Worm (Caenorhabditis elegans) whole organism, late embryonic: ENCODE results near the gene npr-40.

ENCODE experiments used
- C08G9.2 ChIP-seq: sonication (generic microtip); optimal IDR thresholded peaks from 2 replicates; lab custom pipeline; 2016; ENCODE audit warnings: mild to moderate bottlenecking, missing genetic modification characterization, moderate library complexity, missing compliant biosample characterization
- C38D4.7 ChIP-seq: fragments of 200-800 bp; sonication (Bioruptor generic); optimal IDR thresholded peaks from 2 replicates; lab custom pipeline; 2018; ENCODE audit warnings: mild to moderate bottlenecking, missing genetic modification characterization, moderate library complexity, missing compliant biosample characterization
- F13H6.1 ChIP-seq: sonication (generic microtip); optimal IDR thresholded peaks from 2 replicates; lab custom pipeline; 2016; ENCODE audit warnings: missing genetic modification characterization, missing compliant biosample characterization
- K09A11.1 ChIP-seq: sonication (generic microtip); optimal IDR thresholded peaks from 2 replicates; lab custom pipeline; 2017; ENCODE audit warnings: antibody characterized with exemption, mild to moderate bottlenecking, missing genetic modification characterization, missing compliant biosample characterization; ENCODE audit not compliant: insufficient read depth
- T23F11.4 ChIP-seq: fragments of 200-800 bp; sonication (Bioruptor generic); optimal IDR thresholded peaks from 2 replicates; lab custom pipeline; 2018; ENCODE audit warnings: mild to moderate bottlenecking, missing genetic modification characterization, missing compliant biosample characterization
- ahr-1 ChIP-seq: sonication (generic microtip); optimal IDR thresholded peaks from 2 replicates; lab custom pipeline; 2016; ENCODE audit warnings: missing genetic modification characterization, missing compliant biosample characterization
- ceh-22 ChIP-seq: sonication (generic microtip); optimal IDR thresholded peaks from 2 replicates; lab custom pipeline; 2017; ENCODE audit warnings: missing biosample characterization, missing genetic modification characterization
- ceh-24 ChIP-seq: sonication (generic microtip); optimal IDR thresholded peaks from 2 replicates; lab custom pipeline; 2016; ENCODE audit warnings: mild to moderate bottlenecking, missing genetic modification characterization, missing compliant biosample characterization
- ceh-30 ChIP-seq: fragments of 150-350 bp; optimal IDR thresholded peaks from 2 replicates; lab custom pipeline; 2014; ENCODE audit warnings: missing biosample characterization, missing genetic modification characterization
- ceh-31 ChIP-seq: sonication (generic microtip); optimal IDR thresholded peaks from 2 replicates; lab custom pipeline; 2016; ENCODE audit warnings: missing genetic modification characterization, missing compliant biosample characterization
- ceh-34 ChIP-seq: sonication (generic microtip); optimal IDR thresholded peaks from 2 replicates; lab custom pipeline; 2016; ENCODE audit warnings: mild to moderate bottlenecking, missing genetic modification characterization, missing compliant biosample characterization
- ceh-45 ChIP-seq: fragments of 200-800 bp; sonication (Bioruptor generic); IDR thresholded peaks from 2 replicates; pipeline ENCODE4 v1.3.6; 2022; ENCODE audit warnings: missing genetic modification reagents, missing genetic modification characterization, missing compliant biosample characterization
- ceh-6 ChIP-seq: fragments of 200-800 bp; sonication (Bioruptor generic); optimal IDR thresholded peaks from 2 replicates; lab custom pipeline; 2018; ENCODE audit warnings: mild to moderate bottlenecking, missing genetic modification characterization, missing compliant biosample characterization
- che-1 ChIP-seq: sonication (generic microtip); optimal IDR thresholded peaks from 2 replicates; lab custom pipeline; 2016; ENCODE audit warnings: mild to moderate bottlenecking, missing genetic modification characterization, missing compliant biosample characterization
- dve-1 ChIP-seq: sonication (generic microtip); optimal IDR thresholded peaks from 2 replicates; lab custom pipeline; 2017; ENCODE audit warnings: antibody characterized with exemption, mild to moderate bottlenecking, missing genetic modification characterization, missing compliant biosample characterization
- elt-2 ChIP-seq: sonication (generic microtip); optimal IDR thresholded peaks from 2 replicates; lab custom pipeline; 2016; ENCODE audit warnings: missing genetic modification reagents, missing genetic modification characterization, missing compliant biosample characterization
- ets-4 ChIP-seq: sonication (generic microtip); optimal IDR thresholded peaks from 2 replicates; lab custom pipeline; 2016; ENCODE audit warnings: missing genetic modification characterization, missing compliant biosample characterization
- gmeb-2 ChIP-seq: sonication (generic microtip); optimal IDR thresholded peaks from 2 replicates; lab custom pipeline; 2016; ENCODE audit warnings: missing genetic modification characterization, inconsistent platforms, missing compliant biosample characterization
- hlh-6 ChIP-seq: sonication (generic microtip); optimal IDR thresholded peaks from 2 replicates; lab custom pipeline; 2016; ENCODE audit warnings: missing genotype, missing genetic modification characterization, missing compliant biosample characterization
- hlh-8 ChIP-seq: sonication (generic microtip); optimal IDR thresholded peaks from 2 replicates; lab custom pipeline; 2016; ENCODE audit warnings: missing genotype, missing genetic modification characterization, missing compliant biosample characterization
- lim-6 ChIP-seq: sonication (generic microtip); optimal IDR thresholded peaks from 2 replicates; lab custom pipeline; 2016; ENCODE audit warnings: missing genetic modification characterization, missing compliant biosample characterization
- lin-11 ChIP-seq: fragments of 200-800 bp; sonication (Bioruptor generic); optimal IDR thresholded peaks from 2 replicates; lab custom pipeline; 2018; ENCODE audit warnings: mild to moderate bottlenecking, missing genetic modification characterization, missing compliant biosample characterization
- nhr-11 ChIP-seq: fragments of 150-350 bp; optimal IDR thresholded peaks from 2 replicates; lab custom pipeline; 2014; ENCODE audit warnings: missing biosample characterization, missing genetic modification characterization
- npax-4 ChIP-seq: sonication (generic microtip); optimal IDR thresholded peaks from 2 replicates; lab custom pipeline; 2016; ENCODE audit warnings: missing genetic modification characterization, missing compliant biosample characterization
- pat-9 ChIP-seq: fragments of 200-800 bp; sonication (Bioruptor generic); optimal IDR thresholded peaks from 2 replicates; lab custom pipeline; 2018; ENCODE audit warnings: mild to moderate bottlenecking, missing genetic modification characterization, moderate library complexity, missing compliant biosample characterization
- pha-2 ChIP-seq: sonication (generic microtip); optimal IDR thresholded peaks from 2 replicates; lab custom pipeline; 2017; ENCODE audit warnings: mild to moderate bottlenecking, missing genetic modification characterization, missing compliant biosample characterization
- pha-4 ChIP-seq: fragments of 150-350 bp; optimal IDR thresholded peaks from 2 replicates; lab custom pipeline; 2018; ENCODE audit warnings: missing biosample characterization, missing genetic modification reagents, missing genetic modification characterization
- rnt-1 ChIP-seq: sonication (generic microtip); optimal IDR thresholded peaks from 2 replicates; lab custom pipeline; 2016; ENCODE audit warnings: missing genetic modification characterization, missing compliant biosample characterization
- sox-2 ChIP-seq: fragments of 200-800 bp; sonication (Bioruptor generic); IDR thresholded peaks from 2 replicates; pipeline ENCODE4 v1.3.6; 2022; ENCODE audit warnings: missing genetic modification reagents, missing genetic modification characterization, missing compliant biosample characterization
- sox-4 ChIP-seq: sonication (generic microtip); optimal IDR thresholded peaks from 2 replicates; lab custom pipeline; 2017; ENCODE audit warnings: mild to moderate bottlenecking, missing genetic modification characterization, inconsistent platforms, missing compliant biosample characterization
- syd-9 ChIP-seq: sonication (generic microtip); optimal IDR thresholded peaks from 2 replicates; lab custom pipeline; 2016; ENCODE audit warnings: mild to moderate bottlenecking, missing genetic modification characterization, moderate library complexity, missing compliant biosample characterization
- tbx-7 ChIP-seq: sonication (generic microtip); optimal IDR thresholded peaks from 2 replicates; lab custom pipeline; 2016; ENCODE audit warnings: missing genotype, missing genetic modification characterization, missing compliant biosample characterization
- unc-42 ChIP-seq: sonication (generic microtip); optimal IDR thresholded peaks from 2 replicates; lab custom pipeline; 2016; ENCODE audit warnings: missing genotype, missing genetic modification characterization, missing compliant biosample characterization
- ztf-16 ChIP-seq: sonication (generic microtip); optimal IDR thresholded peaks from 2 replicates; lab custom pipeline; 2017; ENCODE audit warnings: missing genetic modification characterization, missing compliant biosample characterization

npr-40 gene

DNA sequence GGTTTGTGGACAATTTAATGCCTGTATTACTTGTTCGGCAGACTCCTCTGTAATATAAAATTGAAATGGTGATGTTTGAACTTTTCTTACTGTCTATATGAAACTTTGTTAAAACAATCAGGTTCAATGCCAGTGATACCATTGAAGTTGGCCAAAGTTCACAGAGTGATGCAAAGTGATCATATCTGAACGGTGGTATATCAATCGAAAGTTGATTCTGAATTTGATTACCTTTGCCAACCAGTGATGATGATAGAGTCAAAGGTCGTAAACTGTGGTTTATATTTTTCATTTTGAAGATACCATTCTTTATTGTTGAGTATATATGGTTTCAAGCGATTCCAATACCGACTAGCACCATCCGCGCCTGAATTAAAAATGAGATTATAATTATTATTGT, 15.2 kb upstream of the npr-40 start:
- no peak for TF ChIP-seq gmeb-2 (tag; lab: Kevin White, UChicago)
- no peak for TF ChIP-seq F13H6.1 (tag; lab: Kevin White, UChicago)
- TF ChIP-seq C38D4.7 (GFP tag; lab: Kevin White, UChicago): no peak
- TF ChIP-seq ceh-45 (GFP tag; lab: Robert Waterston, UW): no peak
- no peak for TF ChIP-seq K09A11.1 (tag; lab: Kevin White, UChicago)
- TF ChIP-seq pha-4: no peak
- TF ChIP-seq ceh-24 (tag; lab: Kevin White, UChicago): no peak

DNA sequence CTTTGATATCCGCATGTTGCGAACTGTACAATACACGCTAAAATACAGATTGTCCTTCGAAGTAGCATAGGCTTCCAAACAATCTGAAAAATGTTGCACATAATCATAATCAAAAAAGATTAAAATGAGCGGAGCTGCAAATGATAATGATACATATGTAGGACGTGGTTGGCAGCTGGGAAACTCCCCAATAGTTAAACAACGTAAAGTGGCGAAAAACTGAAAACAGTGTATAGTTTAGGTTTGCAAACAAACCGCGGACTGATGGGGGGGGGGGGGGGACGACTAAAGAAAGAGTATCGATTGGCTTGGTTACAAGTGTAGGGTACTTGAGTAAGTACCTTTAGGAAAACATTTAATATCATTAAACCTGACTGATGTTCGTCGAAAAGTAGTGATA, 13.5 kb upstream of the npr-40 start, which contains the start of gene hex-5:
Gene hex-5 (minus strand): TSS at position 101 of the 400 bp plus-strand sequence.
- TF ChIP-seq nhr-11 (tag; lab: Kevin White, UChicago) (no peak), ceh-6 (GFP tag; lab: Kevin White, UChicago) (no peak), ceh-22 (no peak), lim-6 (no peak), ceh-34 (no peak), ztf-16 (tag; lab: Kevin White, UChicago) (no peak), tbx-7 (tag; lab: Kevin White, UChicago) (no peak), ceh-30 (tag; lab: Kevin White, UChicago) (no peak), ceh-45 (GFP tag; lab: Robert Waterston, UW) (no peak), sox-2 (GFP tag; lab: Robert Waterston, UW) (no peak), pat-9 (no peak), T23F11.4 (no peak), ahr-1 (tag; lab: Kevin White, UChicago) (no peak), hlh-6 (tag; lab: Kevin White, UChicago) (no peak), C08G9.2 (tag; lab: Kevin White, UChicago) (no peak), rnt-1 (tag; lab: Kevin White, UChicago) (no peak), ets-4 (tag; lab: Kevin White, UChicago) (no peak), ceh-24 (tag; lab: Kevin White, UChicago) (no peak), pha-2 (tag; lab: Kevin White, UChicago) (no peak), sox-4 (tag; lab: Kevin White, UChicago) (no peak)

ce11 chrX:14907257-14907801, 11.3 kb upstream of the npr-40 start:
- TF ChIP-seq dve-1 (tag; lab: Kevin White, UChicago) (no peak), elt-2 (tag; lab: Kevin White, UChicago) (peak; percentile 68)

DNA sequence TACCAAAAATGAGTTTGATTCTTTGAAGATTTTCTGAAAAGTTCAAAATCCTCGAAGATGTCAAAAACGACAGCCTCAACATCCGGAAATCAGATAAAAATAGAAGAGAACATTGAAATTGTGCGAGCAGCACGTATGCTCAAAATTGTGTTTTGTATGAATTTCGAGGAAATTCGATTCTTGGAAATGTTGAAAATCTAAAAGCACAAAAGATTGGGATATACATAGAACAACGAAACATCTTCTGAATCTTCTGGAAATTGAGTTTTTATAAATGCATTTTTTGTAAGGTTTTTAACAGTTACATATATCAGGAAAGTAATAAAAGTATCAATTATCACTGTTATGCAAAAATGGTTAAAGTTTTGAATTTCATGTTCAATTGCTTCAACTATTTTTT, 7.9 kb upstream of the npr-40 start:
- no peak for TF ChIP-seq C08G9.2 (tag; lab: Kevin White, UChicago)
- TF ChIP-seq ceh-6 (GFP tag; lab: Kevin White, UChicago): no peak
- no peak for TF ChIP-seq hlh-8
- no peak for TF ChIP-seq rnt-1 (tag; lab: Kevin White, UChicago)
- TF ChIP-seq npax-4 (tag; lab: Kevin White, UChicago): no peak
- TF ChIP-seq che-1 (tag; lab: Kevin White, UChicago): no peak
- TF ChIP-seq ceh-31: no peak
- TF ChIP-seq hlh-6 (tag; lab: Kevin White, UChicago): no peak

DNA sequence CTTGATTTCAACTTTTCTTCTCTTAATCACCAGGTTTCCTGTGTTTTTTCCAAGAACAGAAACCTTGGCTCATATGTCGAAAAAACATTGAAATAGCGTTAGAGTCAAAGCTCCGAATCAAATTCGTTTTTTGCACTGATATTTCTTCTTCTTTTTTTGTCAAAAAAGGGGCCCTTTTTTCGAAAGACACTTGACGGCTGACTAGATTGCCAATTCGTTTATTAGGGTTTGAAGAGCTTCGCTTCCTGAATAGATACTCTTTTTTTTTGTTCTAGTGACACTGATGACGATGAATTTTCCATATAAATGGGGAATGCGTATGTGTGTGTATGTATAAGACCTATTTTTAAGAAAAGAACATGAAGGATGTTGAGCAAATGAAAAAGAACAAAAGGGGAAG, 1.9 kb upstream of the npr-40 start:
- no peak for TF ChIP-seq nhr-11 (tag; lab: Kevin White, UChicago)
- no peak for TF ChIP-seq lin-11 (tag; lab: Kevin White, UChicago)
- TF ChIP-seq syd-9 (tag; lab: Kevin White, UChicago): no peak
- no peak for TF ChIP-seq C38D4.7 (GFP tag; lab: Kevin White, UChicago)
- peak; percentile 18 for TF ChIP-seq unc-42 (tag; lab: Kevin White, UChicago)
